Worm (Caenorhabditis elegans) whole organism, late embryonic: ENCODE measurements around the gene faxc-1.

Experiments used
- K09A11.1 ChIP-seq: sonication (generic microtip); optimal IDR thresholded peaks from 2 replicates; lab custom pipeline; 2017; ENCODE audit warnings: antibody characterized with exemption, mild to moderate bottlenecking, missing genetic modification characterization, missing compliant biosample characterization; ENCODE audit not compliant: insufficient read depth
- ahr-1 ChIP-seq: sonication (generic microtip); optimal IDR thresholded peaks from 2 replicates; lab custom pipeline; 2016; ENCODE audit warnings: missing genetic modification characterization, missing compliant biosample characterization
- ama-1 ChIP-seq: fragments of 150-350 bp; optimal IDR thresholded peaks from 2 replicates; lab custom pipeline; 2014
- ceh-14 ChIP-seq: sonication (generic microtip); optimal IDR thresholded peaks from 2 replicates; lab custom pipeline; 2016; ENCODE audit warnings: missing genotype, missing genetic modification characterization, missing compliant biosample characterization
- ceh-2 ChIP-seq: sonication (generic microtip); optimal IDR thresholded peaks from 2 replicates; lab custom pipeline; 2016; ENCODE audit warnings: missing genotype, missing genetic modification characterization, missing compliant biosample characterization
- ceh-45 ChIP-seq: fragments of 200-800 bp; sonication (Bioruptor generic); IDR thresholded peaks from 2 replicates; pipeline ENCODE4 v1.3.6; 2022; ENCODE audit warnings: missing genetic modification reagents, missing genetic modification characterization, missing compliant biosample characterization
- fkh-10 ChIP-seq: fragments of 150-350 bp; optimal IDR thresholded peaks from 2 replicates; lab custom pipeline; 2014; ENCODE audit warnings: missing biosample characterization, missing genetic modification reagents, missing genetic modification characterization
- fkh-6 ChIP-seq: sonication (generic microtip); optimal IDR thresholded peaks from 2 replicates; lab custom pipeline; 2016; ENCODE audit warnings: missing genetic modification characterization, missing compliant biosample characterization
- hlh-8 ChIP-seq: sonication (generic microtip); optimal IDR thresholded peaks from 2 replicates; lab custom pipeline; 2016; ENCODE audit warnings: missing genotype, missing genetic modification characterization, missing compliant biosample characterization
- lin-11 ChIP-seq: fragments of 200-800 bp; sonication (Bioruptor generic); optimal IDR thresholded peaks from 2 replicates; lab custom pipeline; 2018; ENCODE audit warnings: mild to moderate bottlenecking, missing genetic modification characterization, missing compliant biosample characterization
- pqm-1 ChIP-seq: sonication (generic microtip); optimal IDR thresholded peaks from 2 replicates; lab custom pipeline; 2016; ENCODE audit warnings: missing genetic modification characterization, missing compliant biosample characterization
- syd-9 ChIP-seq: sonication (generic microtip); optimal IDR thresholded peaks from 2 replicates; lab custom pipeline; 2016; ENCODE audit warnings: mild to moderate bottlenecking, missing genetic modification characterization, moderate library complexity, missing compliant biosample characterization
- tbx-7 ChIP-seq: sonication (generic microtip); optimal IDR thresholded peaks from 2 replicates; lab custom pipeline; 2016; ENCODE audit warnings: missing genotype, missing genetic modification characterization, missing compliant biosample characterization
- unc-86 ChIP-seq: sonication (generic microtip); optimal IDR thresholded peaks from 2 replicates; lab custom pipeline; 2016; ENCODE audit warnings: missing genetic modification characterization, missing compliant biosample characterization

ce11 chrII:12266797-12267196 is 2.8 kb downstream of the faxc-1 start:
- TF ChIP-seq fkh-6 (tag; lab: Kevin White, UChicago) (no peak), K09A11.1 (tag; lab: Kevin White, UChicago) (no peak), lin-11 (tag; lab: Kevin White, UChicago) (no peak), ceh-45 (no peak), ceh-14 (no peak), pqm-1 (tag; lab: Kevin White, UChicago) (no peak), hlh-8 (tag; lab: Kevin White, UChicago) (no peak), ama-1 (lab: Kevin White, UChicago) (no peak), ceh-2 (no peak), tbx-7 (tag; lab: Kevin White, UChicago) (no peak), fkh-10 (GFP tag; lab: Kevin White, UChicago) (no peak), syd-9 (tag; lab: Kevin White, UChicago) (no peak), unc-86 (no peak), ahr-1 (tag; lab: Kevin White, UChicago) (no peak)
